Fruit fly (Drosophila melanogaster): ENCODE data around the gene CG32079.

DNA sequence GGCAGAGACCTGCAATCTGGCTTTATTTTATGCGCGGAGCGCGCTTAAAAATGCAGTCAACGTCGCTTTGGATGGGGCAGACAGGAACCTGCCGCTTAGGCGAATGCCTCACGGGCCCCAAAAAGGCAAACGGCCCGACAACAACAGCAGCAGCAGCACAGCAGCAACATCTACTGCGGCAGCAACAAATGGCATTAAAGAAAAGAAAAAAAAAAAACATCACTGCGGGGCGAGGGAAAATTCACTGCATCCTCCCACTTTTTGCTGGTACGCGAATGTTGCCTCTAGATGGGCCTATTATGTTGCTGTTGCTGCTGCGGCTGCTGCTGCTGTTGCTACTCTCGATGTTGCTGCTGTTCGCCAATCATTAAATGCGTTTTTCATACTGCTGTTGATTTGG lies 3.4 kb upstream of the CG32079 start:
- TF ChIP-seq CTCF (optimal IDR thresholded peaks at IDR 0.05) (no peak), CG8478 (optimal IDR thresholded peaks at IDR 0.05) (no peak)
